Worm (Caenorhabditis elegans): ENCODE data around the gene nhr-179.

ce11 chrV:1654845-1655244, 36.2 kb upstream of the nhr-179 start, which contains the start of gene irld-11:
- TF ChIP-seq F13H6.1 (tag; optimal IDR thresholded peaks at IDR 0.05) = no peak
- TF ChIP-seq ceh-48 (tag; optimal IDR thresholded peaks at IDR 0.05) = no peak
- no peak for TF ChIP-seq ahr-1 (tag; optimal IDR thresholded peaks at IDR 0.05)
- TF ChIP-seq hlh-6 (tag; optimal IDR thresholded peaks at IDR 0.05) = no peak
- no peak for TF ChIP-seq C38D4.7 (GFP tag; optimal IDR thresholded peaks at IDR 0.05)
- no peak for TF ChIP-seq fkh-10 (GFP tag; optimal IDR thresholded peaks at IDR 0.05)
- TF ChIP-seq ets-4 (tag; optimal IDR thresholded peaks at IDR 0.05) = no peak
- TF ChIP-seq C08G9.2 (tag; optimal IDR thresholded peaks at IDR 0.05) = no peak
- no peak for TF ChIP-seq ceh-22 (tag; optimal IDR thresholded peaks at IDR 0.05)
- TF ChIP-seq ceh-24 (tag; optimal IDR thresholded peaks at IDR 0.05) = no peak
- TF ChIP-seq ama-1 (optimal IDR thresholded peaks at IDR 0.05) = no peak
- TF ChIP-seq nhr-11 (tag; optimal IDR thresholded peaks at IDR 0.05) = no peak

Measured in whole organism, late embryonic.